Worm (Caenorhabditis elegans): Measurements from ENCODE around the gene orc-4.

DNA sequence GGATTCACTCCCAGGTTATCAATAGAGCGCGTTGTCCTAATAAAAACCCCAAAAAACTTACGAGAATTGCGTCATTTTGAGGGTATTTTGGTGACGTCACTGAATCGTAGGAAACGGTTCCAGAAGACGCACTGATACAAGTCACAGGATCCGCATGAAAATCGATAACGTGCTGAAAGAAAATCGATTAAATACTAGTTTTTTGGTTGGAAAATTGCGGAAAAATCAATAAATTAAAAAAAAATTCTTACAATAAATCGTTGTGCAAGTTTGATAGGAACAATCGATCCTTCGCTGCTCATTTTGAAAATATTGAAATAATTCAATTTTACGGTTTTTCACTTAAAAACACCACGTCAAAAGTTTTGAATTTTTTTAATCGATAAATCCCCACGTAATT is 42.7 kb upstream of the orc-4 start, which contains the start of gene Y39A1A.2:
- TF ChIP-seq pros-1 (tag; optimal IDR thresholded peaks at IDR 0.05) = no peak
- no peak for TF ChIP-seq tbx-2 (tag; optimal IDR thresholded peaks at IDR 0.05)
- no peak for TF ChIP-seq ama-1 (optimal IDR thresholded peaks at IDR 0.05)
- TF ChIP-seq lin-11 (tag; optimal IDR thresholded peaks at IDR 0.05) = no peak
- TF ChIP-seq hlh-30 (tag; optimal IDR thresholded peaks at IDR 0.05; ENCODE audit: insufficient read depth) = no peak
- no peak for TF ChIP-seq pax-1 (tag; optimal IDR thresholded peaks at IDR 0.05)
- no peak for TF ChIP-seq nfya-1 (tag; optimal IDR thresholded peaks at IDR 0.05)
- TF ChIP-seq ceh-9 (tag; optimal IDR thresholded peaks at IDR 0.05) = no peak
- no peak for TF ChIP-seq ceh-14 (tag; optimal IDR thresholded peaks at IDR 0.05)

Measured in whole organism, late embryonic.